Worm (Caenorhabditis elegans) whole organism, young adult: ENCODE measurements around the gene glb-6.
A peak's percentile ranks its signal among the peaks of the same experiment; 100 is the strongest.

Experiments
- B0261.1 ChIP-seq: sonication (generic microtip); optimal IDR thresholded peaks from 2 replicates; lab custom pipeline; 2016; ENCODE audit warnings: mild to moderate bottlenecking, missing genetic modification characterization, moderate library complexity, missing compliant biosample characterization
- F22D6.2 ChIP-seq: sonication (generic microtip); optimal IDR thresholded peaks from 2 replicates; lab custom pipeline; 2016; ENCODE audit warnings: mild to moderate bottlenecking, missing genetic modification characterization, missing compliant biosample characterization
- F33H1.4 ChIP-seq: fragments of 200-800 bp; sonication (Bioruptor generic); IDR thresholded peaks from 2 replicates; pipeline ENCODE4 v1.3.6; 2022; ENCODE audit warnings: missing genetic modification reagents, missing genetic modification characterization, missing compliant biosample characterization
- F39B2.1 ChIP-seq: fragments of 200-800 bp; sonication (Bioruptor generic); IDR thresholded peaks from 2 replicates; pipeline ENCODE4 v1.3.6; 2022; ENCODE audit warnings: missing genetic modification reagents, missing genetic modification characterization, missing compliant biosample characterization
- F49E8.2 ChIP-seq: sonication (generic microtip); optimal IDR thresholded peaks from 3 replicates; lab custom pipeline; 2017; ENCODE audit warnings: missing genetic modification characterization, mild to moderate bottlenecking, missing compliant biosample characterization, antibody characterized with exemption, moderate library complexity; ENCODE audit not compliant: insufficient read depth
- F57C9.4 ChIP-seq: sonication (generic microtip); optimal IDR thresholded peaks from 2 replicates; lab custom pipeline; 2017; ENCODE audit warnings: mild to moderate bottlenecking, missing genetic modification characterization, missing compliant biosample characterization
- K12H6.12 ChIP-seq: fragments of 200-800 bp; sonication (Bioruptor generic); optimal IDR thresholded peaks from 2 replicates; lab custom pipeline; 2018; ENCODE audit warnings: mild to moderate bottlenecking, missing genetic modification characterization, missing compliant biosample characterization
- T26A5.8 ChIP-seq: sonication (generic microtip); optimal IDR thresholded peaks from 2 replicates; lab custom pipeline; 2016; ENCODE audit warnings: missing genetic modification characterization, missing compliant biosample characterization
- Y53G8AR.9 ChIP-seq: fragments of 200-800 bp; sonication (Bioruptor generic); conservative IDR thresholded peaks from 2 replicates; pipeline ENCODE4 v1.3.6; 2022; ENCODE audit warnings: missing genetic modification reagents, missing genetic modification characterization, missing compliant biosample characterization
- Y79H2A.3 ChIP-seq: fragments of 200-800 bp; sonication (Bioruptor generic); conservative IDR thresholded peaks from 2 replicates; pipeline ENCODE4 v1.3.6; 2022; ENCODE audit warnings: missing genetic modification reagents, missing genetic modification characterization, missing compliant biosample characterization
- Y95B8A.8 ChIP-seq: fragments of 200-800 bp; sonication (Bioruptor generic); IDR thresholded peaks from 2 replicates; pipeline ENCODE4 v1.3.6; 2022; ENCODE audit warnings: missing genetic modification reagents, missing genetic modification characterization, missing compliant biosample characterization
- ZK185.1 ChIP-seq: sonication (generic microtip); optimal IDR thresholded peaks from 2 replicates; lab custom pipeline; 2016; ENCODE audit warnings: mild to moderate bottlenecking, missing genetic modification characterization, missing compliant biosample characterization; ENCODE audit not compliant: poor library complexity, severe bottlenecking
- ama-1 ChIP-seq, 3 experiments: fragments of 150-350 bp in 1 of 3; sonication (generic microtip) in 2 of 3; optimal IDR thresholded peaks; 2 replicates each; lab custom pipeline; 2014 to 2018; ENCODE audit warnings: missing biosample characterization in 2 of 3, missing genetic modification characterization in 2 of 3, missing genetic modification reagents in 2 of 3
- atf-7 ChIP-seq: sonication (generic microtip); optimal IDR thresholded peaks from 2 replicates; lab custom pipeline; 2017; ENCODE audit warnings: mild to moderate bottlenecking, missing genetic modification characterization, missing compliant biosample characterization
- athp-1 ChIP-seq: sonication (generic microtip); optimal IDR thresholded peaks from 2 replicates; lab custom pipeline; 2017; ENCODE audit warnings: mild to moderate bottlenecking, missing genetic modification characterization, missing compliant biosample characterization
- ceh-100 ChIP-seq: fragments of 200-800 bp; sonication (Bioruptor generic); IDR thresholded peaks from 2 replicates; pipeline ENCODE4 v1.3.6; 2022; ENCODE audit warnings: missing genetic modification reagents, missing genetic modification characterization, missing compliant biosample characterization
- ceh-40 ChIP-seq: fragments of 200-800 bp; sonication (Bioruptor generic); IDR thresholded peaks from 2 replicates; pipeline ENCODE4 v1.3.6; 2022; ENCODE audit warnings: missing genetic modification characterization, missing compliant biosample characterization
- ceh-58 ChIP-seq: fragments of 200-800 bp; sonication (Bioruptor generic); IDR thresholded peaks from 2 replicates; pipeline ENCODE4 v1.3.6; 2022; ENCODE audit warnings: missing genetic modification characterization, missing compliant biosample characterization
- chd-7 ChIP-seq: sonication (generic microtip); optimal IDR thresholded peaks from 2 replicates; lab custom pipeline; 2016; ENCODE audit warnings: mild to moderate bottlenecking, missing genetic modification characterization, moderate library complexity, missing compliant biosample characterization
- die-1 ChIP-seq: sonication (generic microtip); optimal IDR thresholded peaks from 2 replicates; lab custom pipeline; 2016; ENCODE audit warnings: missing genotype, mild to moderate bottlenecking, missing genetic modification characterization, missing compliant biosample characterization
- dpl-1 ChIP-seq: fragments of 150-350 bp; optimal IDR thresholded peaks from 2 replicates; lab custom pipeline; 2014; ENCODE audit warnings: missing biosample characterization, missing genetic modification reagents, missing genetic modification characterization
- efl-1 ChIP-seq: fragments of 150-350 bp; optimal IDR thresholded peaks from 2 replicates; lab custom pipeline; 2014; ENCODE audit warnings: missing biosample characterization, missing genetic modification reagents, missing genetic modification characterization
- fkh-3 ChIP-seq: sonication (generic microtip); optimal IDR thresholded peaks from 2 replicates; lab custom pipeline; 2016; ENCODE audit warnings: mild to moderate bottlenecking, missing genetic modification characterization, missing compliant biosample characterization
- hlh-12 ChIP-seq: sonication (generic microtip); optimal IDR thresholded peaks from 2 replicates; lab custom pipeline; 2016; ENCODE audit warnings: missing genetic modification characterization, missing compliant biosample characterization
- hmg-1.2 ChIP-seq: fragments of 200-800 bp; sonication (Bioruptor generic); IDR thresholded peaks from 2 replicates; pipeline ENCODE4 v1.3.6; 2022; ENCODE audit warnings: missing genetic modification reagents, missing genetic modification characterization, missing compliant biosample characterization
- hsf-1 ChIP-seq: fragments of 200-800 bp; sonication (Bioruptor generic); IDR thresholded peaks from 2 replicates; pipeline ENCODE4 v1.3.6; 2022; ENCODE audit warnings: missing genetic modification reagents, missing genetic modification characterization, missing compliant biosample characterization
- lag-1 ChIP-seq: fragments of 200-800 bp; sonication (Bioruptor generic); IDR thresholded peaks from 2 replicates; pipeline ENCODE4 v1.3.6; 2022; ENCODE audit warnings: missing genetic modification reagents, missing genetic modification characterization, missing compliant biosample characterization
- let-526 ChIP-seq: fragments of 200-800 bp; sonication (Bioruptor generic); IDR thresholded peaks from 2 replicates; pipeline ENCODE4 v1.3.6; 2022; ENCODE audit warnings: missing genetic modification reagents, missing genetic modification characterization, missing compliant biosample characterization
- lin-26 ChIP-seq: fragments of 200-800 bp; sonication (Bioruptor generic); IDR thresholded peaks from 2 replicates; pipeline ENCODE4 v1.3.6; 2022; ENCODE audit warnings: missing genetic modification reagents, missing genetic modification characterization, missing compliant biosample characterization
- lin-35 ChIP-seq, 3 experiments: fragments of 150-350 bp in 2 of 3; sonication (generic microtip) in 1 of 3; optimal IDR thresholded peaks; 2 replicates each; lab custom pipeline; 2014 to 2018; ENCODE audit warnings: missing biosample characterization in 3 of 3, missing genetic modification characterization in 3 of 3, missing genetic modification reagents in 3 of 3
- lin-54 ChIP-seq: fragments of 200-800 bp; sonication (Bioruptor generic); optimal IDR thresholded peaks from 2 replicates; lab custom pipeline; 2018; ENCODE audit warnings: mild to moderate bottlenecking, missing genetic modification characterization, missing compliant biosample characterization
- lir-1 ChIP-seq: fragments of 200-800 bp; sonication (Bioruptor generic); conservative IDR thresholded peaks from 2 replicates; pipeline ENCODE4 v1.3.6; 2022; ENCODE audit warnings: missing genetic modification reagents, missing genetic modification characterization, missing compliant biosample characterization
- lsy-27 ChIP-seq: sonication (generic microtip); optimal IDR thresholded peaks from 2 replicates; lab custom pipeline; 2017; ENCODE audit warnings: missing genetic modification characterization, mild to moderate bottlenecking, missing compliant biosample characterization, antibody characterized with exemption, missing genotype, borderline replicate concordance; ENCODE audit not compliant: insufficient read depth
- madf-10 ChIP-seq: sonication (generic microtip); optimal IDR thresholded peaks from 2 replicates; lab custom pipeline; 2016; ENCODE audit warnings: mild to moderate bottlenecking, missing genetic modification characterization, missing compliant biosample characterization
- mcd-1 ChIP-seq: fragments of 200-800 bp; sonication (Bioruptor generic); IDR thresholded peaks from 2 replicates; pipeline ENCODE4 v1.3.6; 2022; ENCODE audit warnings: missing genetic modification reagents, missing genetic modification characterization, missing compliant biosample characterization
- mel-28 ChIP-seq: sonication (generic microtip); optimal IDR thresholded peaks from 2 replicates; lab custom pipeline; 2016; ENCODE audit warnings: borderline replicate concordance, mild to moderate bottlenecking, missing genetic modification characterization, missing compliant biosample characterization
- mxl-1 ChIP-seq: sonication (generic microtip); optimal IDR thresholded peaks from 2 replicates; lab custom pipeline; 2016; ENCODE audit warnings: missing genetic modification characterization, missing compliant biosample characterization
- nfyb-1 ChIP-seq: fragments of 200-800 bp; sonication (Bioruptor generic); IDR thresholded peaks from 2 replicates; pipeline ENCODE4 v1.3.6; 2022; ENCODE audit warnings: missing genetic modification reagents, missing genetic modification characterization, missing compliant biosample characterization
- pbrm-1 ChIP-seq: fragments of 200-800 bp; sonication (Bioruptor generic); IDR thresholded peaks from 2 replicates; pipeline ENCODE4 v1.3.6; 2022; ENCODE audit warnings: missing genetic modification reagents, missing genetic modification characterization, missing compliant biosample characterization
- rcor-1 ChIP-seq: fragments of 200-800 bp; sonication (Bioruptor generic); IDR thresholded peaks from 2 replicates; pipeline ENCODE4 v1.3.6; 2022; ENCODE audit warnings: missing genetic modification reagents, missing genetic modification characterization, missing compliant biosample characterization
- snpc-1.3 ChIP-seq: sonication (generic microtip); optimal IDR thresholded peaks from 2 replicates; lab custom pipeline; 2017; ENCODE audit warnings: missing genetic modification characterization, mild to moderate bottlenecking, missing compliant biosample characterization, antibody characterized with exemption, moderate library complexity, missing genotype, missing genetic modification reagents; ENCODE audit not compliant: insufficient read depth
- xnd-1 ChIP-seq: sonication (generic microtip); optimal IDR thresholded peaks from 2 replicates; lab custom pipeline; 2016; ENCODE audit warnings: missing genotype, missing genetic modification reagents, missing genetic modification characterization, missing compliant biosample characterization
- zim-3 ChIP-seq: sonication (generic microtip); optimal IDR thresholded peaks from 2 replicates; lab custom pipeline; 2017; ENCODE audit warnings: mild to moderate bottlenecking, missing genetic modification characterization, moderate library complexity, missing compliant biosample characterization
- ztf-22 ChIP-seq: fragments of 200-800 bp; sonication (Bioruptor generic); optimal IDR thresholded peaks from 2 replicates; lab custom pipeline; 2018; ENCODE audit warnings: mild to moderate bottlenecking, missing genetic modification characterization, moderate library complexity, missing compliant biosample characterization

The glb-6 gene

ce11 chrV:5548051-5548450 is 22.3 kb downstream of the glb-6 start, which contains the start of gene ugt-48:
TSS of gene ugt-48 (minus strand) at chrV:5548062.
- TF ChIP-seq ZK185.1 (tag; lab: Kevin White, UChicago) (no peak), F57C9.4 (tag; lab: Kevin White, UChicago) (no peak), fkh-3 (tag; lab: Kevin White, UChicago) (no peak), pbrm-1 (GFP tag; lab: Robert Waterston, UW) (no peak), nfyb-1 (GFP tag; lab: Robert Waterston, UW) (no peak), mel-28 (no peak), lag-1 (no peak), Y95B8A.8 (GFP tag; lab: Robert Waterston, UW) (no peak), lin-26 (GFP tag; lab: Robert Waterston, UW) (no peak), T26A5.8 (tag; lab: Kevin White, UChicago) (no peak), xnd-1 (no peak), efl-1 (no peak), lsy-27 (tag; lab: Kevin White, UChicago) (no peak), K12H6.12 (no peak), mxl-1 (no peak), lin-54 (GFP tag; lab: Kevin White, UChicago) (no peak), die-1 (no peak), hlh-12 (tag; lab: Kevin White, UChicago) (no peak)

ce11 chrV:5538500-5538899 is 31.8 kb downstream of the glb-6 start, which contains the start of gene cft-1:
TSS of gene cft-1 (plus strand) at chrV:5538800.
- no peak for TF ChIP-seq F39B2.1 (GFP tag; lab: Robert Waterston, UW)
- TF ChIP-seq snpc-1.3 (tag; lab: Kevin White, UChicago), result no peak
- TF ChIP-seq ceh-100 (GFP tag; lab: Robert Waterston, UW), result no peak
- TF ChIP-seq pbrm-1 (GFP tag; lab: Robert Waterston, UW), result no peak
- TF ChIP-seq chd-7 (tag; lab: Kevin White, UChicago), result no peak
- TF ChIP-seq F49E8.2, result no peak
- TF ChIP-seq F33H1.4 (GFP tag; lab: Robert Waterston, UW), result no peak
- no peak for TF ChIP-seq ceh-40

DNA sequence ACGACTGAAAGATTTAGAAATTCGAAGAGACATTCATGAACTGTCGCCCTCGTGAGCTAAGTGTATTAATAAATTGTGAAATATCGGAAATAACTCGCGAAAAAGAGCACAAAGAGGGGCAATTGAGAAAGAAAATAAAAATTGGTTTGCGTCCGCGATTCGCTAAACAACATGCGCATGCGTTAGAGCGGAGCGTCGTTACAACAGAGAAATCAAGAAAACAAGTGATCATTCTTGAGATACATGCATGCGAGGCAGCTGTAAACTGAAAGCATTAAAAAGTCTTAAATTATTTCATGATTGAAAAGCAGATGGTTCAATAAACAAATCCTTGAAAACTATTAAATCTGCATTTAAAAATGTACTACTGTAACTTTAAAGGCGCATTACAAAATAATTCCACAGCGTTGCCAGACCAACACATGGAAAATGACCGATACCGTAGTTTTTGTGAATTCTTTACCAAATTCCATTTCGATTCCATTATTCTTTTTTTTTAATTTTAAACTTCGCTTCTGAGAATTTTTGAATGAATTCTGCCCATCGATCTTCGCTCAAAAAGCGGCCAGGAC is 34.0 kb downstream of the glb-6 start, which contains the start of the genes cox-16 and syp-2:
Gene cox-16, minus strand, starts transcription at position 4 of the 572 bp plus-strand sequence.
Gene syp-2, plus strand, starts transcription at position 248 of the 572 bp plus-strand sequence.
- no peak for TF ChIP-seq zim-3 (tag; lab: Kevin White, UChicago)
- peak; percentile 31; the same call in 1 of the 2 replicates for TF ChIP-seq rcor-1 (GFP tag; lab: Robert Waterston, UW)
- no peak for TF ChIP-seq athp-1 (tag; lab: Kevin White, UChicago)
- TF ChIP-seq ama-1 (optimal IDR thresholded peaks at IDR 0.05; lab: Kevin White, UChicago), result no peak
- TF ChIP-seq ama-1 (GFP tag; optimal IDR thresholded peaks at IDR 0.05; lab: Kevin White, UChicago), result no peak
- TF ChIP-seq F49E8.2, result peak; percentile 67
- TF ChIP-seq ztf-22, result no peak
- TF ChIP-seq lir-1 (GFP tag; lab: Robert Waterston, UW), result no peak
- TF ChIP-seq F22D6.2, result no peak
- no peak for TF ChIP-seq atf-7 (tag; lab: Kevin White, UChicago)
- TF ChIP-seq dpl-1 (GFP tag; lab: Kevin White, UChicago), result no peak
- no peak for TF ChIP-seq madf-10
- TF ChIP-seq mcd-1 (GFP tag; lab: Robert Waterston, UW), result no peak
- TF ChIP-seq Y79H2A.3 (GFP tag; lab: Robert Waterston, UW), result no peak
- TF ChIP-seq hmg-1.2, result peak; percentile 25; the same call in 1 of the 2 replicates
- TF ChIP-seq xnd-1, result peak; percentile 88
- TF ChIP-seq fkh-3 (tag; lab: Kevin White, UChicago), result no peak
- TF ChIP-seq ceh-58 (GFP tag; lab: Robert Waterston, UW), result no peak
- no peak for TF ChIP-seq let-526 (GFP tag; lab: Robert Waterston, UW)
- peak; percentile 58 for TF ChIP-seq lin-54 (GFP tag; lab: Kevin White, UChicago)
- peak; percentile 32; the same call in 1 of the 2 replicates for TF ChIP-seq pbrm-1 (GFP tag; lab: Robert Waterston, UW)
- no peak for TF ChIP-seq hsf-1 (GFP tag; lab: Robert Waterston, UW)
- no peak for TF ChIP-seq ceh-100 (GFP tag; lab: Robert Waterston, UW)
- no peak for TF ChIP-seq Y53G8AR.9 (GFP tag; lab: Robert Waterston, UW)
- no peak for TF ChIP-seq B0261.1 (tag; lab: Kevin White, UChicago)
- no peak for TF ChIP-seq lin-35 (GFP tag; optimal IDR thresholded peaks at IDR 0.05; lab: Kevin White, UChicago)
- no peak for TF ChIP-seq chd-7 (tag; lab: Kevin White, UChicago)
